Worm (Caenorhabditis elegans) whole organism, late embryonic: ENCODE data around the gene Y41G9A.6.
A peak's percentile ranks its signal among the peaks of the same experiment; 100 is the strongest.

Experiments
- C08G9.2 ChIP-seq: sonication (generic microtip); optimal IDR thresholded peaks from 2 replicates; lab custom pipeline; 2016; ENCODE audit warnings: mild to moderate bottlenecking, missing genetic modification characterization, moderate library complexity, missing compliant biosample characterization
- C38D4.7 ChIP-seq: fragments of 200-800 bp; sonication (Bioruptor generic); optimal IDR thresholded peaks from 2 replicates; lab custom pipeline; 2018; ENCODE audit warnings: mild to moderate bottlenecking, missing genetic modification characterization, moderate library complexity, missing compliant biosample characterization
- F13H6.1 ChIP-seq: sonication (generic microtip); optimal IDR thresholded peaks from 2 replicates; lab custom pipeline; 2016; ENCODE audit warnings: missing genetic modification characterization, missing compliant biosample characterization
- T23F11.4 ChIP-seq: fragments of 200-800 bp; sonication (Bioruptor generic); optimal IDR thresholded peaks from 2 replicates; lab custom pipeline; 2018; ENCODE audit warnings: mild to moderate bottlenecking, missing genetic modification characterization, missing compliant biosample characterization
- ama-1 ChIP-seq: fragments of 150-350 bp; optimal IDR thresholded peaks from 2 replicates; lab custom pipeline; 2014
- ceh-14 ChIP-seq: sonication (generic microtip); optimal IDR thresholded peaks from 2 replicates; lab custom pipeline; 2016; ENCODE audit warnings: missing genotype, missing genetic modification characterization, missing compliant biosample characterization
- ceh-19 ChIP-seq: fragments of 200-800 bp; sonication (Bioruptor generic); optimal IDR thresholded peaks from 2 replicates; lab custom pipeline; 2018; ENCODE audit warnings: mild to moderate bottlenecking, missing genetic modification characterization, missing compliant biosample characterization
- ceh-2 ChIP-seq: sonication (generic microtip); optimal IDR thresholded peaks from 2 replicates; lab custom pipeline; 2016; ENCODE audit warnings: missing genotype, missing genetic modification characterization, missing compliant biosample characterization
- ceh-24 ChIP-seq: sonication (generic microtip); optimal IDR thresholded peaks from 2 replicates; lab custom pipeline; 2016; ENCODE audit warnings: mild to moderate bottlenecking, missing genetic modification characterization, missing compliant biosample characterization
- ceh-31 ChIP-seq: sonication (generic microtip); optimal IDR thresholded peaks from 2 replicates; lab custom pipeline; 2016; ENCODE audit warnings: missing genetic modification characterization, missing compliant biosample characterization
- ceh-48 ChIP-seq: sonication (generic microtip); optimal IDR thresholded peaks from 2 replicates; lab custom pipeline; 2016; ENCODE audit warnings: missing genetic modification characterization, inconsistent platforms, missing compliant biosample characterization
- ceh-9 ChIP-seq: sonication (generic microtip); optimal IDR thresholded peaks from 2 replicates; lab custom pipeline; 2016; ENCODE audit warnings: mild to moderate bottlenecking, missing genetic modification characterization, inconsistent platforms, missing compliant biosample characterization
- che-1 ChIP-seq: sonication (generic microtip); optimal IDR thresholded peaks from 2 replicates; lab custom pipeline; 2016; ENCODE audit warnings: mild to moderate bottlenecking, missing genetic modification characterization, missing compliant biosample characterization
- dmd-4 ChIP-seq: sonication (generic microtip); optimal IDR thresholded peaks from 2 replicates; lab custom pipeline; 2016; ENCODE audit warnings: borderline replicate concordance, missing genetic modification characterization, missing compliant biosample characterization
- dve-1 ChIP-seq: sonication (generic microtip); optimal IDR thresholded peaks from 2 replicates; lab custom pipeline; 2017; ENCODE audit warnings: antibody characterized with exemption, mild to moderate bottlenecking, missing genetic modification characterization, missing compliant biosample characterization
- ets-4 ChIP-seq: sonication (generic microtip); optimal IDR thresholded peaks from 2 replicates; lab custom pipeline; 2016; ENCODE audit warnings: missing genetic modification characterization, missing compliant biosample characterization
- eyg-1 ChIP-seq: sonication (generic microtip); optimal IDR thresholded peaks from 2 replicates; lab custom pipeline; 2016; ENCODE audit warnings: missing genotype, missing genetic modification characterization, missing compliant biosample characterization
- fkh-10 ChIP-seq: fragments of 150-350 bp; optimal IDR thresholded peaks from 2 replicates; lab custom pipeline; 2014; ENCODE audit warnings: missing biosample characterization, missing genetic modification reagents, missing genetic modification characterization
- gmeb-2 ChIP-seq: sonication (generic microtip); optimal IDR thresholded peaks from 2 replicates; lab custom pipeline; 2016; ENCODE audit warnings: missing genetic modification characterization, inconsistent platforms, missing compliant biosample characterization
- hlh-13 ChIP-seq: fragments of 200-800 bp; sonication (Bioruptor generic); optimal IDR thresholded peaks from 2 replicates; lab custom pipeline; 2018; ENCODE audit warnings: mild to moderate bottlenecking, missing genetic modification characterization, missing compliant biosample characterization
- hlh-15 ChIP-seq: sonication (generic microtip); optimal IDR thresholded peaks from 2 replicates; lab custom pipeline; 2016; ENCODE audit warnings: missing genetic modification characterization, missing compliant biosample characterization
- hlh-30 ChIP-seq: sonication (generic microtip); optimal IDR thresholded peaks from 2 replicates; lab custom pipeline; 2017; ENCODE audit warnings: antibody characterized with exemption, missing genetic modification characterization, missing compliant biosample characterization; ENCODE audit not compliant: insufficient read depth
- hlh-6 ChIP-seq: sonication (generic microtip); optimal IDR thresholded peaks from 2 replicates; lab custom pipeline; 2016; ENCODE audit warnings: missing genotype, missing genetic modification characterization, missing compliant biosample characterization
- lim-6 ChIP-seq: sonication (generic microtip); optimal IDR thresholded peaks from 2 replicates; lab custom pipeline; 2016; ENCODE audit warnings: missing genetic modification characterization, missing compliant biosample characterization
- lin-11 ChIP-seq: fragments of 200-800 bp; sonication (Bioruptor generic); optimal IDR thresholded peaks from 2 replicates; lab custom pipeline; 2018; ENCODE audit warnings: mild to moderate bottlenecking, missing genetic modification characterization, missing compliant biosample characterization
- mec-3 ChIP-seq: sonication (generic microtip); optimal IDR thresholded peaks from 2 replicates; lab custom pipeline; 2016; ENCODE audit warnings: borderline replicate concordance, missing genetic modification characterization, missing compliant biosample characterization
- nfya-1 ChIP-seq: sonication (generic microtip); optimal IDR thresholded peaks from 2 replicates; lab custom pipeline; 2017; ENCODE audit warnings: missing genetic modification characterization, mild to moderate bottlenecking, missing compliant biosample characterization, antibody characterized with exemption, moderate library complexity
- nhr-11 ChIP-seq: fragments of 150-350 bp; optimal IDR thresholded peaks from 2 replicates; lab custom pipeline; 2014; ENCODE audit warnings: missing biosample characterization, missing genetic modification characterization
- odd-2 ChIP-seq: sonication (generic microtip); optimal IDR thresholded peaks from 2 replicates; lab custom pipeline; 2017; ENCODE audit warnings: antibody characterized with exemption, mild to moderate bottlenecking, missing genetic modification characterization, missing compliant biosample characterization
- pha-2 ChIP-seq: sonication (generic microtip); optimal IDR thresholded peaks from 2 replicates; lab custom pipeline; 2017; ENCODE audit warnings: mild to moderate bottlenecking, missing genetic modification characterization, missing compliant biosample characterization
- pha-4 ChIP-seq: fragments of 150-350 bp; optimal IDR thresholded peaks from 2 replicates; lab custom pipeline; 2018; ENCODE audit warnings: missing biosample characterization, missing genetic modification reagents, missing genetic modification characterization
- ref-2 ChIP-seq: sonication (generic microtip); optimal IDR thresholded peaks from 2 replicates; lab custom pipeline; 2016; ENCODE audit warnings: missing genetic modification characterization, missing compliant biosample characterization
- rnt-1 ChIP-seq: sonication (generic microtip); optimal IDR thresholded peaks from 2 replicates; lab custom pipeline; 2016; ENCODE audit warnings: missing genetic modification characterization, missing compliant biosample characterization
- sdc-2 ChIP-seq: sonication (generic microtip); optimal IDR thresholded peaks from 2 replicates; lab custom pipeline; 2016; ENCODE audit warnings: missing genotype, missing genetic modification characterization, missing compliant biosample characterization
- syd-9 ChIP-seq: sonication (generic microtip); optimal IDR thresholded peaks from 2 replicates; lab custom pipeline; 2016; ENCODE audit warnings: mild to moderate bottlenecking, missing genetic modification characterization, moderate library complexity, missing compliant biosample characterization
- tbx-2 ChIP-seq: sonication (generic microtip); optimal IDR thresholded peaks from 2 replicates; lab custom pipeline; 2016; ENCODE audit warnings: missing genetic modification characterization, missing compliant biosample characterization
- ttx-3 ChIP-seq: sonication (generic microtip); optimal IDR thresholded peaks from 2 replicates; lab custom pipeline; 2016; ENCODE audit warnings: missing genetic modification reagents, missing genetic modification characterization, missing compliant biosample characterization
- unc-3 ChIP-seq, 2 experiments: fragments of 200-800 bp in 1 of 2; sonication (Bioruptor generic) in 1 of 2; sonication (generic microtip) in 1 of 2; conservative IDR thresholded peaks in 1 of 2; optimal IDR thresholded peaks in 1 of 2; 2 replicates each; pipeline versions ENCODE4 v1.3.6 to Lab custom; 2016 to 2022; ENCODE audit warnings: missing compliant biosample characterization in 2 of 2, missing genetic modification characterization in 2 of 2, missing genetic modification reagents in 1 of 2
- unc-86 ChIP-seq: sonication (generic microtip); optimal IDR thresholded peaks from 2 replicates; lab custom pipeline; 2016; ENCODE audit warnings: missing genetic modification characterization, missing compliant biosample characterization

The Y41G9A.6 gene

ce11 chrX:3035972-3036379 is 32.4 kb upstream of the Y41G9A.6 start (continued):
- TF ChIP-seq F13H6.1 (tag; lab: Kevin White, UChicago) (peak; percentile 92), dmd-4 (tag; lab: Kevin White, UChicago) (peak; percentile 94), hlh-13 (GFP tag; lab: Kevin White, UChicago) (peak; percentile 93), ceh-24 (tag; lab: Kevin White, UChicago) (peak; percentile 94), ceh-31 (tag; lab: Kevin White, UChicago) (peak; percentile 86), ref-2 (tag; lab: Kevin White, UChicago) (peak; percentile 94), pha-4 (tag; lab: Kevin White, UChicago) (no peak), syd-9 (tag; lab: Kevin White, UChicago) (peak; percentile 95), unc-86 (peak; percentile 95), eyg-1 (peak; percentile 77), ceh-14 (tag; lab: Kevin White, UChicago) (peak; percentile 96), ceh-9 (peak; percentile 97), ets-4 (tag; lab: Kevin White, UChicago) (peak; percentile 82), mec-3 (tag; lab: Kevin White, UChicago) (peak; percentile 82), C38D4.7 (GFP tag; lab: Kevin White, UChicago) (peak; percentile 93), gmeb-2 (peak; percentile 96), ceh-19 (peak; percentile 97), ttx-3 (tag; lab: Kevin White, UChicago) (peak; percentile 95), odd-2 (tag; lab: Kevin White, UChicago) (peak; percentile 57), sdc-2 (tag; lab: Kevin White, UChicago) (peak; percentile 93), tbx-2 (tag; lab: Kevin White, UChicago) (peak; percentile 91), hlh-15 (peak; percentile 95), C08G9.2 (tag; lab: Kevin White, UChicago) (peak; percentile 91), lim-6 (tag; lab: Kevin White, UChicago) (peak; percentile 84), ceh-2 (tag; lab: Kevin White, UChicago) (peak; percentile 89), lin-11 (peak; percentile 89), pha-2 (peak; percentile 92), unc-3 (GFP tag; conservative IDR thresholded peaks at IDR 0.05; lab: Robert Waterston, UW) (peak; percentile 92), unc-3 (tag; optimal IDR thresholded peaks at IDR 0.05; lab: Kevin White, UChicago) (peak; percentile 95), nfya-1 (peak; percentile 86), hlh-30 (tag; lab: Kevin White, UChicago) (peak; percentile 75), dve-1 (tag; lab: Kevin White, UChicago) (peak; percentile 98), che-1 (peak; percentile 95)

- TF ChIP-seq nhr-11 (no peak), tbx-2 (tag; lab: Kevin White, UChicago) (no peak), rnt-1 (tag; lab: Kevin White, UChicago) (no peak), ceh-31 (tag; lab: Kevin White, UChicago) (no peak), hlh-13 (GFP tag; lab: Kevin White, UChicago) (no peak), ama-1 (lab: Kevin White, UChicago) (no peak), pha-4 (tag; lab: Kevin White, UChicago) (no peak), ceh-48 (tag; lab: Kevin White, UChicago) (no peak), C38D4.7 (GFP tag; lab: Kevin White, UChicago) (no peak), fkh-10 (GFP tag; lab: Kevin White, UChicago) (no peak), hlh-6 (tag; lab: Kevin White, UChicago) (no peak), T23F11.4 (GFP tag; lab: Kevin White, UChicago) (no peak)
Observed at ce11 chrX:3034203-3034602, 30.6 kb upstream of the Y41G9A.6 start, which contains the start of gene M02F4.2. Gene M02F4.2 (minus strand): TSS chrX:3034303.
